Worm (Caenorhabditis elegans): ENCODE results near the gene mrp-6.

mrp-6 gene

DNA sequence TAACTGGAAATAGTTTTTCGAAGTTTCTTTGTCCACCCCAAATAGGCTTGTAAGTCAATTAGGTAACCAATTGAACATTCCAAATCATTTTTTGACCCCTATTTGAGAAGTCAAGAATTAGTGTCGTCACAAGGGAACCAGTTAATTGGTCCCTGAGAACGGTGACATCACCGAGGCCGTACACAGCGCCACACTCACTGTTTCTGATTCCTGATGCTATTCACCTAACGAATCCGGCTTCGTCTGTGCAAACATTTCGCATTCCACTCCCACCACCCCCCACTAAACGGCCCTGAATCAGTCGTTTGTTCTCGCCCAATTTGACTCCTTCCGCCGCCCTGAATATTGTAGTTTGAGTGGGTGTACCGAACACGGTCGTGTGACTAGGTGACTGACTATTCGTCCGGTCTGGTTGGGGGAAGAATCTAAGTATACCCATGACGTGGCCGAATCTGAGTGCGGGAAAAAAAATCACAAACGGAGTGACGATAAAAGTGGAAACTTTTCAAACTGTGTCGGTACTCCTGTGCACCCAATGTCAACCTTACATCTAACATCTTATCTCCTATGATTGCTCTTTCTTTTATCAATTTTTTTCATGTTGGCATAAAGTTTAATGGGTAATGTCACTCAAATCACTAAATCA lies 42.3 kb downstream of the mrp-6 start (continued):
- no peak for TF ChIP-seq unc-130 (GFP tag; optimal IDR thresholded peaks at IDR 0.05)
- no peak for TF ChIP-seq cebp-2 (GFP tag; IDR thresholded peaks at IDR 0.05)
- no peak for TF ChIP-seq egl-18 (GFP tag; IDR thresholded peaks at IDR 0.05)
- no peak for TF ChIP-seq ZK185.1 (tag; optimal IDR thresholded peaks at IDR 0.05; ENCODE audit: poor library complexity, severe bottlenecking)
- no peak for TF ChIP-seq nhr-179 (tag; optimal IDR thresholded peaks at IDR 0.05)
- TF ChIP-seq F22D6.2 (tag; optimal IDR thresholded peaks at IDR 0.05): no peak
- TF ChIP-seq zfh-2 (GFP tag; conservative IDR thresholded peaks at IDR 0.05): 0 out of 2 replicates have a peak, but pooled peaks have one; percentile 31
- no peak for TF ChIP-seq Y53G8AR.9 (GFP tag; conservative IDR thresholded peaks at IDR 0.05)
- peak; percentile 23; the same call in 1 of the 2 replicates for TF ChIP-seq K11D2.4 (GFP tag; IDR thresholded peaks at IDR 0.05)
- TF ChIP-seq ceh-100 (GFP tag; IDR thresholded peaks at IDR 0.05): no peak
- TF ChIP-seq F33H1.4 (GFP tag; IDR thresholded peaks at IDR 0.05): no peak
- TF ChIP-seq gei-17 (GFP tag; optimal IDR thresholded peaks at IDR 0.05): no peak
- TF ChIP-seq madf-6 (GFP tag; IDR thresholded peaks at IDR 0.05): 0 out of 2 replicates have a peak, but pooled peaks have one; percentile 15
- TF ChIP-seq K12H6.12 (tag; optimal IDR thresholded peaks at IDR 0.05): peak; percentile 18
- TF ChIP-seq mcd-1 (GFP tag; IDR thresholded peaks at IDR 0.05): 0 out of 2 replicates have a peak, but pooled peaks have one; percentile 9
- no peak for TF ChIP-seq repo-1 (tag; optimal IDR thresholded peaks at IDR 0.05)
- no peak for TF ChIP-seq aptf-2 (GFP tag; conservative IDR thresholded peaks at IDR 0.05)
- TF ChIP-seq ccch-3 (GFP tag; optimal IDR thresholded peaks at IDR 0.05): no peak
- no peak for TF ChIP-seq lin-54 (GFP tag; optimal IDR thresholded peaks at IDR 0.05)
- no peak for TF ChIP-seq mxl-1 (tag; optimal IDR thresholded peaks at IDR 0.05)
- peak; percentile 8 for TF ChIP-seq atf-7 (tag; optimal IDR thresholded peaks at IDR 0.05)
- TF ChIP-seq rcor-1 (GFP tag; IDR thresholded peaks at IDR 0.05): no peak
- TF ChIP-seq F57A8.1 (GFP tag; optimal IDR thresholded peaks at IDR 0.05): no peak
- TF ChIP-seq B0035.1 (tag; optimal IDR thresholded peaks at IDR 0.05): no peak
- TF ChIP-seq F49E8.2 (tag; optimal IDR thresholded peaks at IDR 0.05; ENCODE audit: insufficient read depth): no peak
- no peak for TF ChIP-seq Y56A3A.18 (GFP tag; IDR thresholded peaks at IDR 0.05)
- TF ChIP-seq aptf-3 (GFP tag; IDR thresholded peaks at IDR 0.05): no peak
- no peak for TF ChIP-seq ztf-6 (GFP tag; IDR thresholded peaks at IDR 0.05)
- TF ChIP-seq madf-10 (tag; optimal IDR thresholded peaks at IDR 0.05): no peak
- 0 out of 2 replicates have a peak, but pooled peaks have one; percentile 15 for TF ChIP-seq C06A6.2 (GFP tag; conservative IDR thresholded peaks at IDR 0.05)
- no peak for TF ChIP-seq C17E4.6 (GFP tag; IDR thresholded peaks at IDR 0.05)
- no peak for TF ChIP-seq F57C9.4 (tag; optimal IDR thresholded peaks at IDR 0.05)
- TF ChIP-seq madf-8 (GFP tag; conservative IDR thresholded peaks at IDR 0.05): no peak
- TF ChIP-seq lin-35 (GFP tag; optimal IDR thresholded peaks at IDR 0.05): no peak
- TF ChIP-seq pbrm-1 (GFP tag; IDR thresholded peaks at IDR 0.05): no peak
- no peak for TF ChIP-seq bed-1 (GFP tag; IDR thresholded peaks at IDR 0.05)
- no peak for TF ChIP-seq him-1 (tag; optimal IDR thresholded peaks at IDR 0.05)
- no peak for TF ChIP-seq Y67H2A.10 (GFP tag; conservative IDR thresholded peaks at IDR 0.05)
- no peak for TF ChIP-seq sdz-38 (tag; optimal IDR thresholded peaks at IDR 0.05)
- no peak for TF ChIP-seq F23B12.7 (tag; optimal IDR thresholded peaks at IDR 0.05; ENCODE audit: insufficient read depth)
- 0 out of 2 replicates have a peak, but pooled peaks have one; percentile 11 for TF ChIP-seq lin-26 (GFP tag; IDR thresholded peaks at IDR 0.05)
- TF ChIP-seq zim-3 (tag; optimal IDR thresholded peaks at IDR 0.05): no peak
- no peak for TF ChIP-seq F37B4.10 (GFP tag; IDR thresholded peaks at IDR 0.05)
- TF ChIP-seq ceh-40 (GFP tag; IDR thresholded peaks at IDR 0.05): peak; percentile 38; the same call in 1 of the 2 replicates
- TF ChIP-seq let-526 (GFP tag; IDR thresholded peaks at IDR 0.05): no peak
- TF ChIP-seq fkh-3 (tag; optimal IDR thresholded peaks at IDR 0.05): no peak
- TF ChIP-seq ceh-79 (tag; optimal IDR thresholded peaks at IDR 0.05): no peak
- no peak for TF ChIP-seq lin-40 (tag; optimal IDR thresholded peaks at IDR 0.05)
